Worm (Caenorhabditis elegans) whole organism, L3 larva: ENCODE data around the gene W09C2.9.

ENCODE experiments used
- aly-2 ChIP-seq: fragments of 150-350 bp; optimal IDR thresholded peaks from 2 replicates; lab custom pipeline; 2014; ENCODE audit warnings: missing biosample characterization, missing genetic modification characterization
- ceh-28 ChIP-seq: fragments of 150-350 bp; optimal IDR thresholded peaks from 2 replicates; lab custom pipeline; 2014; ENCODE audit warnings: missing biosample characterization, missing genetic modification reagents, missing genetic modification characterization
- ceh-82 ChIP-seq: fragments of 150-350 bp; optimal IDR thresholded peaks from 2 replicates; lab custom pipeline; 2014; ENCODE audit warnings: missing biosample characterization, missing genetic modification characterization
- lin-39 ChIP-seq: fragments of 150-350 bp; optimal IDR thresholded peaks from 2 replicates; lab custom pipeline; 2018; ENCODE audit warnings: missing biosample characterization, missing genetic modification reagents, missing genetic modification characterization
- mdl-1 ChIP-seq: fragments of 150-350 bp; optimal IDR thresholded peaks from 2 replicates; lab custom pipeline; 2014; ENCODE audit warnings: missing biosample characterization, missing genetic modification characterization
- nfya-1 ChIP-seq: sonication (generic microtip); optimal IDR thresholded peaks from 2 replicates; lab custom pipeline; 2017; ENCODE audit warnings: missing genetic modification characterization, mild to moderate bottlenecking, missing compliant biosample characterization, antibody characterized with exemption, moderate library complexity; ENCODE audit not compliant: insufficient read depth
- nhr-11 ChIP-seq: fragments of 150-350 bp; optimal IDR thresholded peaks from 2 replicates; lab custom pipeline; 2014; ENCODE audit warnings: missing biosample characterization, missing genetic modification characterization
- nhr-237 ChIP-seq: fragments of 150-350 bp; optimal IDR thresholded peaks from 2 replicates; lab custom pipeline; 2014; ENCODE audit warnings: missing biosample characterization, missing genetic modification characterization
- nhr-67 ChIP-seq: fragments of 150-350 bp; optimal IDR thresholded peaks from 2 replicates; lab custom pipeline; 2014; ENCODE audit warnings: missing biosample characterization, missing genetic modification characterization
- tbx-2 ChIP-seq: sonication (generic microtip); optimal IDR thresholded peaks from 2 replicates; lab custom pipeline; 2016; ENCODE audit warnings: mild to moderate bottlenecking, missing genetic modification characterization, missing compliant biosample characterization
- unc-39 ChIP-seq: sonication (generic microtip); optimal IDR thresholded peaks from 4 replicates; lab custom pipeline; 2017; ENCODE audit warnings: missing biosample characterization, missing genetic modification characterization

DNA sequence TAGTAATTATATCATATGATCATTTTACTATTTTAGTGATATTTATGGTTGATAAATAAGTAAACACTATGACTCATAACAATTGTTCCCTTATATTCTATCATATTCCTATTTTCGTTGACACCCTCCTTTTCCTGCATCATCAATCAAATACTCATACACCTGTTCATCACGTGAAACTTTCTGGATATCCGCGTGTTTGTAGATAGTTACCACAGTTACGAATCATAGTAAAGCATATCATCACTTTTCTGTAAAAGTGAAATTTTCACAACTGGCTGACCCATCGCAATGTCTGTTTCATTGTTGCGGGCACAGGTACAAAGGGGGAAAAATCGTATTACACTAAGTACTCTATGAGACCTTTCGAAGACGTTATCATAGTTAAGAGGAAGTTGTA lies 10.7 kb upstream of the W09C2.9 start:
- TF ChIP-seq lin-39 (tag; lab: Kevin White, UChicago) (no peak), tbx-2 (tag; lab: Kevin White, UChicago) (no peak), nhr-237 (tag; lab: Kevin White, UChicago) (no peak), nhr-11 (tag; lab: Kevin White, UChicago) (no peak), ceh-28 (tag; lab: Kevin White, UChicago) (no peak), mdl-1 (tag; lab: Kevin White, UChicago) (no peak), unc-39 (no peak), aly-2 (tag; lab: Kevin White, UChicago) (no peak), nfya-1 (tag; lab: Kevin White, UChicago) (no peak), ceh-82 (tag; lab: Kevin White, UChicago) (no peak), nhr-67 (tag; lab: Kevin White, UChicago) (no peak)
